Fruit fly (Drosophila melanogaster) whole organism, wandering third instar larva: Measurements from ENCODE around the gene Fadd.

Experiments used
- Abd-B ChIP-seq: fragments of >200 bp; optimal IDR thresholded peaks from 2 replicates; lab custom pipeline; 2017; ENCODE audit warnings: missing biosample characterization, missing genetic modification characterization
- CG9705 ChIP-seq: fragments of 200-800 bp; sonication (Bioruptor generic); optimal IDR thresholded peaks from 2 replicates; lab custom pipeline; 2018; ENCODE audit warnings: missing biosample characterization, mild to moderate bottlenecking, missing genetic modification characterization
- Dif ChIP-seq: fragments of 200-275, 200-300 bp; sonication (Bioruptor generic); optimal IDR thresholded peaks from 2 replicates; lab custom pipeline; 2018; ENCODE audit warnings: missing biosample characterization, missing genetic modification characterization; ENCODE audit not compliant: partially characterized antibody
- GATAd ChIP-seq: sonication (Bioruptor generic); optimal IDR thresholded peaks from 2 replicates; lab custom pipeline; 2016; ENCODE audit warnings: missing biosample characterization, missing genetic modification characterization
- HLH106 ChIP-seq: fragments of 200-800 bp; optimal IDR thresholded peaks from 3 replicates; lab custom pipeline; 2019; ENCODE audit warnings: missing biosample characterization, mild to moderate bottlenecking, missing genetic modification characterization, moderate library complexity
- Hnf4 ChIP-seq: fragments of 200-800 bp; sonication (Bioruptor generic); optimal IDR thresholded peaks from 2 replicates; lab custom pipeline; 2016; ENCODE audit warnings: missing biosample characterization, mild to moderate bottlenecking, missing genetic modification characterization
- Hr83 ChIP-seq: fragments of 200-300 bp; sonication (Bioruptor generic); optimal IDR thresholded peaks from 2 replicates; lab custom pipeline; 2016; ENCODE audit warnings: missing biosample characterization, mild to moderate bottlenecking, missing genetic modification characterization, moderate library complexity; ENCODE audit not compliant: poor library complexity, severe bottlenecking
- Jra ChIP-seq: sonication (Bioruptor generic); optimal IDR thresholded peaks from 2 replicates; lab custom pipeline; 2016; ENCODE audit warnings: missing biosample characterization, missing genetic modification characterization
- Mio ChIP-seq: sonication (Bioruptor generic); optimal IDR thresholded peaks from 2 replicates; lab custom pipeline; 2016; ENCODE audit warnings: missing biosample characterization, missing genetic modification characterization
- Myc ChIP-seq: fragments of >200 bp; optimal IDR thresholded peaks from 2 replicates; lab custom pipeline; 2017
- N ChIP-seq: fragments of >200 bp; optimal IDR thresholded peaks from 2 replicates; lab custom pipeline; 2018; ENCODE audit warnings: missing biosample characterization, missing external identifiers, missing genetic modification characterization
- OdsH ChIP-seq: fragments of 200-800 bp; sonication (Bioruptor generic); optimal IDR thresholded peaks from 2 replicates; lab custom pipeline; 2016; ENCODE audit warnings: missing biosample characterization, mild to moderate bottlenecking, missing genetic modification characterization
- Rel ChIP-seq, 2 experiments: fragments of 200-800 bp; sonication (Bioruptor generic) in 1 of 2; optimal IDR thresholded peaks; 2 replicates in 1 of 2; 3 replicates in 1 of 2; lab custom pipeline; 2016 to 2019; ENCODE audit warnings: mild to moderate bottlenecking in 2 of 2, missing biosample characterization in 2 of 2, missing genetic modification characterization in 2 of 2, moderate library complexity in 1 of 2
- Sp1 ChIP-seq: fragments of 200-800 bp; sonication (Bioruptor generic); optimal IDR thresholded peaks from 3 replicates; lab custom pipeline; 2019; ENCODE audit warnings: missing biosample characterization, mild to moderate bottlenecking, missing genetic modification characterization, moderate library complexity
- br ChIP-seq: fragments of 200-800 bp; sonication (Bioruptor generic); optimal IDR thresholded peaks from 2 replicates; lab custom pipeline; 2016; ENCODE audit warnings: missing biosample characterization, missing genetic modification characterization
- brk ChIP-seq: fragments of 200-800 bp; sonication (Bioruptor generic); optimal IDR thresholded peaks from 2 replicates; lab custom pipeline; 2016; ENCODE audit warnings: missing biosample characterization, mild to moderate bottlenecking, missing genetic modification characterization
- dl ChIP-seq, 2 experiments: fragments of 175-275, 200-275 bp in 1 of 2; fragments of 200-275 bp in 1 of 2; sonication (Bioruptor generic); optimal IDR thresholded peaks; lab custom pipeline; 2018; ENCODE audit warnings: mild to moderate bottlenecking in 2 of 2, missing biosample characterization in 2 of 2, missing genetic modification characterization in 2 of 2, moderate library complexity in 2 of 2; ENCODE audit not compliant: partially characterized antibody in 2 of 2, insufficient read depth in 1 of 2
- ey ChIP-seq: fragments of 200-800 bp; sonication (Bioruptor generic); optimal IDR thresholded peaks from 2 replicates; lab custom pipeline; 2016; ENCODE audit warnings: missing biosample characterization, missing genetic modification characterization
- foxo ChIP-seq, 2 experiments: fragments of 200-800 bp; sonication (Bioruptor generic); optimal IDR thresholded peaks; 2 replicates in 1 of 2; 3 replicates in 1 of 2; lab custom pipeline; 2016 to 2017; ENCODE audit warnings: missing biosample characterization in 2 of 2, missing genetic modification characterization in 2 of 2
- fru ChIP-seq: fragments of 200-800 bp; sonication (Bioruptor generic); optimal IDR thresholded peaks from 3 replicates; lab custom pipeline; 2016; ENCODE audit warnings: missing biosample characterization, mild to moderate bottlenecking, missing genetic modification characterization
- h ChIP-seq: fragments of 200-800 bp; sonication (Bioruptor generic); optimal IDR thresholded peaks from 3 replicates; lab custom pipeline; 2016; ENCODE audit warnings: missing biosample characterization, mild to moderate bottlenecking, missing genetic modification characterization
- jim ChIP-seq: fragments of 175-275, 200-325 bp; sonication (Bioruptor generic); optimal IDR thresholded peaks from 2 replicates; lab custom pipeline; 2016; ENCODE audit warnings: missing biosample characterization, mild to moderate bottlenecking, missing genetic modification characterization
- psq ChIP-seq: fragments of 200-800 bp; sonication (Bioruptor generic); optimal IDR thresholded peaks from 3 replicates; lab custom pipeline; 2017; ENCODE audit warnings: missing biosample characterization, mild to moderate bottlenecking, missing genetic modification characterization, moderate library complexity
- rgr ChIP-seq: fragments of 200-800 bp; sonication (Bioruptor generic); optimal IDR thresholded peaks from 3 replicates; lab custom pipeline; 2016; ENCODE audit warnings: missing biosample characterization, mild to moderate bottlenecking, missing genetic modification characterization
- tai ChIP-seq: sonication (Bioruptor generic); optimal IDR thresholded peaks from 2 replicates; lab custom pipeline; 2016; ENCODE audit warnings: missing biosample characterization, missing genetic modification characterization
- usp ChIP-seq: fragments of >200 bp; optimal IDR thresholded peaks from 2 replicates; lab custom pipeline; 2017; ENCODE audit warnings: missing biosample characterization, missing genetic modification characterization
- woc ChIP-seq: sonication (Bioruptor generic); optimal IDR thresholded peaks from 2 replicates; lab custom pipeline; 2016; ENCODE audit warnings: missing biosample characterization, mild to moderate bottlenecking, missing genetic modification characterization

The Fadd gene

dm6 chr3R:22027743-22028099 lies 6.5 kb upstream of the Fadd start:
- TF ChIP-seq HLH106 (tag; lab: Kevin White, UChicago) (no peak), N (GFP tag; lab: Kevin White, UChicago) (no peak)

dm6 chr3R:22031738-22032137 lies 2.5 kb upstream of the Fadd start, which contains the start of gene CG13409:
Gene CG13409 (minus strand): TSS chr3R:22031900.
- TF ChIP-seq ey (no peak), tai (no peak)

dm6 chr3R:22035552-22035951 lies 1.3 kb downstream of the Fadd start:
- TF ChIP-seq Myc (lab: Kevin White, UChicago) (peak; percentile 52), Rel (GFP tag; optimal IDR thresholded peaks at IDR 0.05; lab: Kevin White, UChicago) (no peak), Rel (tag; optimal IDR thresholded peaks at IDR 0.05; lab: Kevin White, UChicago) (peak; percentile 56), Mio (no peak), ey (no peak)

- TF ChIP-seq Abd-B (GFP tag; lab: Kevin White, UChicago) (no peak), ey (peak; percentile 62), Sp1 (GFP tag; lab: Kevin White, UChicago) (peak; percentile 10), tai (no peak), psq (peak; percentile 50), GATAd (no peak), rgr (peak; percentile 71), HLH106 (tag; lab: Kevin White, UChicago) (peak; percentile 19), OdsH (GFP tag; lab: Kevin White, UChicago) (peak; percentile 61), CG9705 (GFP tag; lab: Kevin White, UChicago) (no peak)
These were observed 5.2 kb downstream of the Fadd start for dm6 chr3R:22039480-22039879.

dm6 chr3R:22040400-22040799 lies 6.1 kb downstream of the Fadd start:
- TF ChIP-seq brk (GFP tag; lab: Kevin White, UChicago) = no peak

dm6 chr3R:22041625-22042282 lies 7.5 kb downstream of the Fadd start, which contains the start of gene how:
Gene how (plus strand): TSS chr3R:22042191.
- peak in 1 of 2 experiments; percentile 56 for TF ChIP-seq foxo (GFP tag; optimal IDR thresholded peaks at IDR 0.05; lab: Kevin White, UChicago)
- peak; percentile 42 for TF ChIP-seq Sp1 (GFP tag; lab: Kevin White, UChicago)
- peak; percentile 8 for TF ChIP-seq fru (GFP tag; lab: Kevin White, UChicago)
- TF ChIP-seq usp = no peak
- no peak for TF ChIP-seq tai
- peak; percentile 26 for TF ChIP-seq br (GFP tag; lab: Kevin White, UChicago)
- peak; percentile 64 for TF ChIP-seq Hnf4 (GFP tag; lab: Kevin White, UChicago)
- peak; percentile 83 for TF ChIP-seq psq
- TF ChIP-seq woc (GFP tag; lab: Kevin White, UChicago) = peak; percentile 96
- TF ChIP-seq h (GFP tag; lab: Kevin White, UChicago) = peak; percentile 36
- TF ChIP-seq GATAd = no peak
- TF ChIP-seq HLH106 (tag; lab: Kevin White, UChicago) = peak; percentile 22
- TF ChIP-seq Dif (GFP tag; lab: Kevin White, UChicago) = peak; percentile 33
- no peak for TF ChIP-seq Hr83 (GFP tag; lab: Kevin White, UChicago)
- TF ChIP-seq Jra (GFP tag; lab: Kevin White, UChicago) = no peak
- TF ChIP-seq CG9705 (GFP tag; lab: Kevin White, UChicago) = peak; percentile 3
- peak; percentile 11 for TF ChIP-seq rgr
- no peak for TF ChIP-seq Rel (GFP tag; optimal IDR thresholded peaks at IDR 0.05; lab: Kevin White, UChicago)
- TF ChIP-seq Rel (tag; optimal IDR thresholded peaks at IDR 0.05; lab: Kevin White, UChicago) = peak; percentile 72
- TF ChIP-seq jim (GFP tag; lab: Kevin White, UChicago) = no peak
- TF ChIP-seq ey = peak; percentile 24
- TF ChIP-seq dl (GFP tag; optimal IDR thresholded peaks at IDR 0.05; lab: Kevin White, UChicago; ENCODE audit: insufficient read depth in 1 of 2, partially characterized antibody in 2 of 2) = peak; percentile 38 to 45
- TF ChIP-seq Myc (lab: Kevin White, UChicago) = peak; percentile 23
